Worm (Caenorhabditis elegans) whole organism, young adult: ENCODE results near the gene Y60C6A.1.

Source experiments
- F10E7.11 ChIP-seq: sonication (generic microtip); optimal IDR thresholded peaks from 2 replicates; lab custom pipeline; 2017; ENCODE audit warnings: mild to moderate bottlenecking, missing genetic modification characterization, moderate library complexity, missing compliant biosample characterization
- F22D6.2 ChIP-seq: sonication (generic microtip); optimal IDR thresholded peaks from 2 replicates; lab custom pipeline; 2016; ENCODE audit warnings: mild to moderate bottlenecking, missing genetic modification characterization, missing compliant biosample characterization
- F23B12.7 ChIP-seq: sonication (generic microtip); optimal IDR thresholded peaks from 2 replicates; lab custom pipeline; 2017; ENCODE audit warnings: missing genetic modification characterization, mild to moderate bottlenecking, missing compliant biosample characterization, antibody characterized with exemption, moderate library complexity; ENCODE audit not compliant: insufficient read depth
- K12H6.12 ChIP-seq: fragments of 200-800 bp; sonication (Bioruptor generic); optimal IDR thresholded peaks from 2 replicates; lab custom pipeline; 2018; ENCODE audit warnings: mild to moderate bottlenecking, missing genetic modification characterization, missing compliant biosample characterization
- T07F8.4 ChIP-seq: sonication (generic microtip); optimal IDR thresholded peaks from 2 replicates; lab custom pipeline; 2016; ENCODE audit warnings: mild to moderate bottlenecking, missing genetic modification characterization, moderate library complexity, missing compliant biosample characterization
- Y53F4B.3 ChIP-seq: fragments of 200-800 bp; sonication (Bioruptor generic); IDR thresholded peaks from 2 replicates; pipeline ENCODE4 v1.3.6; 2022; ENCODE audit warnings: missing genetic modification reagents, missing genetic modification characterization, missing compliant biosample characterization
- Y53G8AR.9 ChIP-seq: fragments of 200-800 bp; sonication (Bioruptor generic); conservative IDR thresholded peaks from 2 replicates; pipeline ENCODE4 v1.3.6; 2022; ENCODE audit warnings: missing genetic modification reagents, missing genetic modification characterization, missing compliant biosample characterization
- Y56A3A.18 ChIP-seq: fragments of 200-800 bp; sonication (Bioruptor generic); IDR thresholded peaks from 2 replicates; pipeline ENCODE4 v1.3.6; 2022; ENCODE audit warnings: missing genetic modification reagents, missing genetic modification characterization, missing compliant biosample characterization
- ZK185.1 ChIP-seq: sonication (generic microtip); optimal IDR thresholded peaks from 2 replicates; lab custom pipeline; 2016; ENCODE audit warnings: mild to moderate bottlenecking, missing genetic modification characterization, missing compliant biosample characterization; ENCODE audit not compliant: poor library complexity, severe bottlenecking
- ama-1 ChIP-seq, 3 experiments: fragments of 150-350 bp in 1 of 3; sonication (generic microtip) in 2 of 3; optimal IDR thresholded peaks; 2 replicates each; lab custom pipeline; 2014 to 2018; ENCODE audit warnings: missing biosample characterization in 2 of 3, missing genetic modification characterization in 2 of 3, missing genetic modification reagents in 2 of 3
- aptf-2 ChIP-seq: fragments of 200-800 bp; sonication (Bioruptor generic); conservative IDR thresholded peaks from 2 replicates; pipeline ENCODE4 v1.3.6; 2022; ENCODE audit warnings: missing genetic modification reagents, missing genetic modification characterization, missing compliant biosample characterization
- attf-3 ChIP-seq: fragments of 200-800 bp; sonication (Bioruptor generic); conservative IDR thresholded peaks from 2 replicates; pipeline ENCODE4 v1.3.6; 2022; ENCODE audit warnings: missing genetic modification reagents, missing genetic modification characterization, missing compliant biosample characterization
- attf-5 ChIP-seq: fragments of 200-800 bp; sonication (Bioruptor generic); optimal IDR thresholded peaks from 2 replicates; lab custom pipeline; 2018; ENCODE audit warnings: mild to moderate bottlenecking, missing genetic modification characterization, missing compliant biosample characterization
- attf-6 ChIP-seq: fragments of 200-800 bp; sonication (Bioruptor generic); IDR thresholded peaks from 2 replicates; pipeline ENCODE4 v1.3.6; 2022; ENCODE audit warnings: missing genetic modification reagents, missing genetic modification characterization, missing compliant biosample characterization
- bed-1 ChIP-seq: fragments of 200-800 bp; sonication (Bioruptor generic); IDR thresholded peaks from 2 replicates; pipeline ENCODE4 v1.3.6; 2022; ENCODE audit warnings: missing genetic modification reagents, missing genetic modification characterization, missing compliant biosample characterization
- cebp-1 ChIP-seq, 2 experiments: fragments of 200-800 bp in 1 of 2; sonication (Bioruptor generic) in 1 of 2; sonication (generic microtip) in 1 of 2; IDR thresholded peaks in 1 of 2; optimal IDR thresholded peaks in 1 of 2; 2 replicates each; pipeline versions ENCODE4 v1.3.6 to Lab custom; 2017 to 2022; ENCODE audit warnings: missing compliant biosample characterization in 2 of 2, missing genetic modification characterization in 2 of 2, mild to moderate bottlenecking in 1 of 2, missing genetic modification reagents in 1 of 2, moderate library complexity in 1 of 2
- cebp-2 ChIP-seq: fragments of 200-800 bp; sonication (Bioruptor generic); IDR thresholded peaks from 2 replicates; pipeline ENCODE4 v1.3.6; 2022; ENCODE audit warnings: missing genetic modification characterization, missing compliant biosample characterization
- ceh-40 ChIP-seq: fragments of 200-800 bp; sonication (Bioruptor generic); IDR thresholded peaks from 2 replicates; pipeline ENCODE4 v1.3.6; 2022; ENCODE audit warnings: missing genetic modification characterization, missing compliant biosample characterization
- ceh-91 ChIP-seq: fragments of 200-800 bp; sonication (Bioruptor generic); IDR thresholded peaks from 2 replicates; pipeline ENCODE4 v1.3.6; 2022; ENCODE audit warnings: missing genetic modification reagents, missing genetic modification characterization, missing compliant biosample characterization
- chd-7 ChIP-seq: sonication (generic microtip); optimal IDR thresholded peaks from 2 replicates; lab custom pipeline; 2016; ENCODE audit warnings: mild to moderate bottlenecking, missing genetic modification characterization, moderate library complexity, missing compliant biosample characterization
- die-1 ChIP-seq: sonication (generic microtip); optimal IDR thresholded peaks from 2 replicates; lab custom pipeline; 2016; ENCODE audit warnings: missing genotype, mild to moderate bottlenecking, missing genetic modification characterization, missing compliant biosample characterization
- dox-1 ChIP-seq: fragments of 200-800 bp; sonication (Bioruptor generic); IDR thresholded peaks from 2 replicates; pipeline ENCODE4 v1.3.6; 2022; ENCODE audit warnings: missing genetic modification reagents, missing genetic modification characterization, missing compliant biosample characterization
- dpff-1 ChIP-seq: sonication (generic microtip); optimal IDR thresholded peaks from 2 replicates; lab custom pipeline; 2017; ENCODE audit warnings: mild to moderate bottlenecking, missing genetic modification characterization, missing compliant biosample characterization
- dpl-1 ChIP-seq: fragments of 150-350 bp; optimal IDR thresholded peaks from 2 replicates; lab custom pipeline; 2014; ENCODE audit warnings: missing biosample characterization, missing genetic modification reagents, missing genetic modification characterization
- him-1 ChIP-seq: sonication (generic microtip); optimal IDR thresholded peaks from 2 replicates; lab custom pipeline; 2016; ENCODE audit warnings: missing genotype, missing genetic modification reagents, missing genetic modification characterization, missing compliant biosample characterization
- hlh-12 ChIP-seq: sonication (generic microtip); optimal IDR thresholded peaks from 2 replicates; lab custom pipeline; 2016; ENCODE audit warnings: missing genetic modification characterization, missing compliant biosample characterization
- hlh-26 ChIP-seq: fragments of 200-800 bp; sonication (Bioruptor generic); conservative IDR thresholded peaks from 2 replicates; pipeline ENCODE4 v1.3.6; 2022; ENCODE audit warnings: missing genetic modification reagents, missing genetic modification characterization, missing compliant biosample characterization
- hsf-1 ChIP-seq: fragments of 200-800 bp; sonication (Bioruptor generic); IDR thresholded peaks from 2 replicates; pipeline ENCODE4 v1.3.6; 2022; ENCODE audit warnings: missing genetic modification reagents, missing genetic modification characterization, missing compliant biosample characterization
- let-526 ChIP-seq: fragments of 200-800 bp; sonication (Bioruptor generic); IDR thresholded peaks from 2 replicates; pipeline ENCODE4 v1.3.6; 2022; ENCODE audit warnings: missing genetic modification reagents, missing genetic modification characterization, missing compliant biosample characterization
- lin-26 ChIP-seq: fragments of 200-800 bp; sonication (Bioruptor generic); IDR thresholded peaks from 2 replicates; pipeline ENCODE4 v1.3.6; 2022; ENCODE audit warnings: missing genetic modification reagents, missing genetic modification characterization, missing compliant biosample characterization
- lsl-1 ChIP-seq: fragments of 200-800 bp; sonication (Bioruptor generic); optimal IDR thresholded peaks from 2 replicates; lab custom pipeline; 2018; ENCODE audit warnings: mild to moderate bottlenecking, missing genetic modification characterization, moderate library complexity, missing compliant biosample characterization
- madf-3 ChIP-seq: fragments of 200-800 bp; sonication (Bioruptor generic); IDR thresholded peaks from 2 replicates; pipeline ENCODE4 v1.3.6; 2022; ENCODE audit warnings: missing genetic modification reagents, missing genetic modification characterization, missing compliant biosample characterization
- mes-4 ChIP-seq: sonication (generic microtip); optimal IDR thresholded peaks from 2 replicates; lab custom pipeline; 2016; ENCODE audit warnings: missing genotype, missing genetic modification characterization, missing compliant biosample characterization
- nfya-2 ChIP-seq: fragments of 200-800 bp; sonication (Bioruptor generic); IDR thresholded peaks from 2 replicates; pipeline ENCODE4 v1.3.6; 2022; ENCODE audit warnings: missing genetic modification reagents, missing genetic modification characterization, missing compliant biosample characterization
- nfyb-1 ChIP-seq: fragments of 200-800 bp; sonication (Bioruptor generic); IDR thresholded peaks from 2 replicates; pipeline ENCODE4 v1.3.6; 2022; ENCODE audit warnings: missing genetic modification reagents, missing genetic modification characterization, missing compliant biosample characterization
- nhr-90 ChIP-seq: sonication (generic microtip); optimal IDR thresholded peaks from 2 replicates; lab custom pipeline; 2016; ENCODE audit warnings: missing genotype, mild to moderate bottlenecking, missing genetic modification characterization, missing compliant biosample characterization
- rcor-1 ChIP-seq: fragments of 200-800 bp; sonication (Bioruptor generic); IDR thresholded peaks from 2 replicates; pipeline ENCODE4 v1.3.6; 2022; ENCODE audit warnings: missing genetic modification reagents, missing genetic modification characterization, missing compliant biosample characterization
- rec-8 ChIP-seq, 2 experiments: sonication (generic microtip); optimal IDR thresholded peaks; 2 replicates each; lab custom pipeline; 2016; ENCODE audit warnings: mild to moderate bottlenecking in 2 of 2, missing genetic modification characterization in 2 of 2, missing genetic modification reagents in 2 of 2, missing genotype in 2 of 2, missing biosample characterization in 1 of 2, missing compliant biosample characterization in 1 of 2, moderate library complexity in 1 of 2
- snpc-1.1 ChIP-seq: sonication (generic microtip); optimal IDR thresholded peaks from 2 replicates; lab custom pipeline; 2017; ENCODE audit warnings: missing genetic modification characterization, mild to moderate bottlenecking, missing compliant biosample characterization, antibody characterized with exemption, moderate library complexity, missing genotype, missing genetic modification reagents; ENCODE audit not compliant: insufficient read depth
- snpc-1.3 ChIP-seq: sonication (generic microtip); optimal IDR thresholded peaks from 2 replicates; lab custom pipeline; 2017; ENCODE audit warnings: missing genetic modification characterization, mild to moderate bottlenecking, missing compliant biosample characterization, antibody characterized with exemption, moderate library complexity, missing genotype, missing genetic modification reagents; ENCODE audit not compliant: insufficient read depth
- tbp1 ChIP-seq: fragments of 200-800 bp; sonication (Bioruptor generic); optimal IDR thresholded peaks from 2 replicates; lab custom pipeline; 2018; ENCODE audit warnings: mild to moderate bottlenecking, missing genetic modification characterization, missing compliant biosample characterization
- zfh-2 ChIP-seq: fragments of 200-800 bp; sonication (Bioruptor generic); conservative IDR thresholded peaks from 2 replicates; pipeline ENCODE4 v1.3.6; 2022; ENCODE audit warnings: missing genetic modification reagents, missing genetic modification characterization, missing compliant biosample characterization
- zim-3 ChIP-seq: sonication (generic microtip); optimal IDR thresholded peaks from 2 replicates; lab custom pipeline; 2017; ENCODE audit warnings: mild to moderate bottlenecking, missing genetic modification characterization, moderate library complexity, missing compliant biosample characterization
- ztf-22 ChIP-seq: fragments of 200-800 bp; sonication (Bioruptor generic); optimal IDR thresholded peaks from 2 replicates; lab custom pipeline; 2018; ENCODE audit warnings: mild to moderate bottlenecking, missing genetic modification characterization, moderate library complexity, missing compliant biosample characterization
- ztf-6 ChIP-seq: fragments of 200-800 bp; sonication (Bioruptor generic); IDR thresholded peaks from 2 replicates; pipeline ENCODE4 v1.3.6; 2022; ENCODE audit warnings: missing genetic modification reagents, missing genetic modification characterization, missing compliant biosample characterization

Gene Y60C6A.1

ce11 chrV:4823683-4824391 lies 40.4 kb downstream of the Y60C6A.1 start (continued):
- no peak for TF ChIP-seq F23B12.7
- TF ChIP-seq mes-4 (tag; lab: Kevin White, UChicago): no peak
- TF ChIP-seq bed-1 (GFP tag; lab: Robert Waterston, UW): no peak
- TF ChIP-seq tbp1: peak; percentile 3
- TF ChIP-seq ama-1 (optimal IDR thresholded peaks at IDR 0.05; lab: Kevin White, UChicago): peak; percentile 80
- peak; percentile 18 to 62 for TF ChIP-seq ama-1 (GFP tag; optimal IDR thresholded peaks at IDR 0.05; lab: Kevin White, UChicago)
- peak; percentile 56 for TF ChIP-seq lin-26 (GFP tag; lab: Robert Waterston, UW)
- peak; percentile 15; the same call in 1 of the 2 replicates for TF ChIP-seq Y56A3A.18 (GFP tag; lab: Robert Waterston, UW)
- no peak for TF ChIP-seq him-1 (tag; lab: Kevin White, UChicago)
- 0 out of 2 replicates have a peak, but pooled peaks have one; percentile 1 for TF ChIP-seq madf-3 (GFP tag; lab: Robert Waterston, UW)
- TF ChIP-seq F22D6.2 (tag; lab: Kevin White, UChicago): no peak
- no peak for TF ChIP-seq nfya-2 (GFP tag; lab: Robert Waterston, UW)
- peak; percentile 85 for TF ChIP-seq nfyb-1 (GFP tag; lab: Robert Waterston, UW)
- TF ChIP-seq ceh-40 (GFP tag; lab: Robert Waterston, UW): 0 out of 2 replicates have a peak, but pooled peaks have one; percentile 36
- no peak for TF ChIP-seq dox-1 (GFP tag; lab: Robert Waterston, UW)
- TF ChIP-seq zim-3: peak; percentile 84
- TF ChIP-seq chd-7 (tag; lab: Kevin White, UChicago): peak; percentile 69
- TF ChIP-seq snpc-1.1 (tag; lab: Kevin White, UChicago): no peak
- peak; percentile 85 for TF ChIP-seq dpff-1 (tag; lab: Kevin White, UChicago)
- no peak for TF ChIP-seq attf-3 (GFP tag; lab: Robert Waterston, UW)
- peak; percentile 92 for TF ChIP-seq F10E7.11 (tag; lab: Kevin White, UChicago)
- no peak for TF ChIP-seq aptf-2 (GFP tag; lab: Robert Waterston, UW)
- TF ChIP-seq ztf-6 (GFP tag; lab: Robert Waterston, UW): no peak
- TF ChIP-seq Y53F4B.3 (GFP tag; lab: Robert Waterston, UW): no peak
- TF ChIP-seq hsf-1 (GFP tag; lab: Robert Waterston, UW): peak; percentile 48; the same call in 1 of the 2 replicates
- TF ChIP-seq ZK185.1 (tag; lab: Kevin White, UChicago): peak; percentile 68
- TF ChIP-seq let-526 (GFP tag; lab: Robert Waterston, UW): no peak
- TF ChIP-seq cebp-2: no peak
- no peak for TF ChIP-seq hlh-26
- TF ChIP-seq ztf-22 (GFP tag; lab: Kevin White, UChicago): no peak
- TF ChIP-seq attf-6 (GFP tag; lab: Robert Waterston, UW): no peak
- TF ChIP-seq nhr-90 (tag; lab: Kevin White, UChicago): no peak
- TF ChIP-seq lsl-1 (GFP tag; lab: Kevin White, UChicago): peak; percentile 1
- TF ChIP-seq zfh-2 (GFP tag; lab: Robert Waterston, UW): no peak
- TF ChIP-seq K12H6.12 (tag; lab: Kevin White, UChicago): peak; percentile 46
- peak; percentile 80 for TF ChIP-seq cebp-1 (GFP tag; IDR thresholded peaks at IDR 0.05; lab: Robert Waterston, UW)
- TF ChIP-seq cebp-1 (tag; optimal IDR thresholded peaks at IDR 0.05; lab: Kevin White, UChicago): peak; percentile 96
- TF ChIP-seq rcor-1: no peak
- TF ChIP-seq attf-5 (GFP tag; lab: Kevin White, UChicago): peak; percentile 25
- TF ChIP-seq snpc-1.3 (tag; lab: Kevin White, UChicago): no peak
- TF ChIP-seq ceh-91 (GFP tag; lab: Robert Waterston, UW): no peak
- TF ChIP-seq dpl-1 (GFP tag; lab: Kevin White, UChicago): no peak
- TF ChIP-seq rec-8 (tag; optimal IDR thresholded peaks at IDR 0.05; lab: Kevin White, UChicago): peak; percentile 7 to 43
- 0 out of 2 replicates have a peak, but pooled peaks have one; percentile 31 for TF ChIP-seq Y53G8AR.9 (GFP tag; lab: Robert Waterston, UW)
- TF ChIP-seq hlh-12: no peak
- TF ChIP-seq T07F8.4: peak; percentile 30
- TF ChIP-seq die-1 (tag; lab: Kevin White, UChicago): peak; percentile 43
